Worm (Caenorhabditis elegans) whole organism, young adult: ENCODE measurements around the gene wrm-1.

Experiments used
- B0019.2 ChIP-seq: fragments of 200-800 bp; sonication (Bioruptor generic); conservative IDR thresholded peaks from 2 replicates; pipeline ENCODE4 v1.3.6; 2022; ENCODE audit warnings: missing genetic modification reagents, missing genetic modification characterization, missing compliant biosample characterization
- B0261.1 ChIP-seq: sonication (generic microtip); optimal IDR thresholded peaks from 2 replicates; lab custom pipeline; 2016; ENCODE audit warnings: mild to moderate bottlenecking, missing genetic modification characterization, moderate library complexity, missing compliant biosample characterization
- B0336.3 ChIP-seq: fragments of 200-800 bp; sonication (Bioruptor generic); IDR thresholded peaks from 2 replicates; pipeline ENCODE4 v1.3.6; 2022; ENCODE audit warnings: missing genetic modification characterization, missing compliant biosample characterization
- F52B5.7 ChIP-seq: sonication (generic microtip); optimal IDR thresholded peaks from 2 replicates; lab custom pipeline; 2016; ENCODE audit warnings: mild to moderate bottlenecking, missing genetic modification characterization, missing compliant biosample characterization
- ceh-91 ChIP-seq: fragments of 200-800 bp; sonication (Bioruptor generic); IDR thresholded peaks from 2 replicates; pipeline ENCODE4 v1.3.6; 2022; ENCODE audit warnings: missing genetic modification reagents, missing genetic modification characterization, missing compliant biosample characterization
- chd-7 ChIP-seq: sonication (generic microtip); optimal IDR thresholded peaks from 2 replicates; lab custom pipeline; 2016; ENCODE audit warnings: mild to moderate bottlenecking, missing genetic modification characterization, moderate library complexity, missing compliant biosample characterization
- him-1 ChIP-seq: sonication (generic microtip); optimal IDR thresholded peaks from 2 replicates; lab custom pipeline; 2016; ENCODE audit warnings: missing genotype, missing genetic modification reagents, missing genetic modification characterization, missing compliant biosample characterization
- hlh-12 ChIP-seq: sonication (generic microtip); optimal IDR thresholded peaks from 2 replicates; lab custom pipeline; 2016; ENCODE audit warnings: missing genetic modification characterization, missing compliant biosample characterization
- madf-10 ChIP-seq: sonication (generic microtip); optimal IDR thresholded peaks from 2 replicates; lab custom pipeline; 2016; ENCODE audit warnings: mild to moderate bottlenecking, missing genetic modification characterization, missing compliant biosample characterization
- rcor-1 ChIP-seq: fragments of 200-800 bp; sonication (Bioruptor generic); IDR thresholded peaks from 2 replicates; pipeline ENCODE4 v1.3.6; 2022; ENCODE audit warnings: missing genetic modification reagents, missing genetic modification characterization, missing compliant biosample characterization
- rec-8 ChIP-seq, 2 experiments: sonication (generic microtip); optimal IDR thresholded peaks; 2 replicates each; lab custom pipeline; 2016; ENCODE audit warnings: mild to moderate bottlenecking in 2 of 2, missing genetic modification characterization in 2 of 2, missing genetic modification reagents in 2 of 2, missing genotype in 2 of 2, missing biosample characterization in 1 of 2, missing compliant biosample characterization in 1 of 2, moderate library complexity in 1 of 2
- tlf-1 ChIP-seq: fragments of 200-800 bp; sonication (Bioruptor generic); optimal IDR thresholded peaks from 2 replicates; lab custom pipeline; 2018; ENCODE audit warnings: mild to moderate bottlenecking, missing genetic modification characterization, missing compliant biosample characterization
- unc-130 ChIP-seq: sonication (generic microtip); optimal IDR thresholded peaks from 2 replicates; lab custom pipeline; 2016; ENCODE audit warnings: missing genetic modification reagents, missing genetic modification characterization, missing compliant biosample characterization
- ztf-26 ChIP-seq: sonication (generic microtip); optimal IDR thresholded peaks from 2 replicates; lab custom pipeline; 2017; ENCODE audit warnings: missing genetic modification characterization, missing compliant biosample characterization

- TF ChIP-seq ceh-91 (GFP tag; lab: Robert Waterston, UW) = no peak
- TF ChIP-seq ztf-26 (tag; lab: Kevin White, UChicago) = no peak
- TF ChIP-seq him-1 (tag; lab: Kevin White, UChicago) = no peak
- TF ChIP-seq unc-130 (GFP tag; lab: Kevin White, UChicago) = no peak
- TF ChIP-seq hlh-12 (tag; lab: Kevin White, UChicago) = no peak
- no peak for TF ChIP-seq B0336.3 (GFP tag; lab: Robert Waterston, UW)
- no peak for TF ChIP-seq rec-8 (tag; optimal IDR thresholded peaks at IDR 0.05; lab: Kevin White, UChicago)
- TF ChIP-seq B0019.2 (GFP tag; lab: Robert Waterston, UW) = no peak
- no peak for TF ChIP-seq F52B5.7 (tag; lab: Kevin White, UChicago)
- no peak for TF ChIP-seq tlf-1 (GFP tag; lab: Kevin White, UChicago)
- no peak for TF ChIP-seq chd-7
- TF ChIP-seq rcor-1 (GFP tag; lab: Robert Waterston, UW) = no peak
- TF ChIP-seq B0261.1 (tag; lab: Kevin White, UChicago) = no peak
- TF ChIP-seq madf-10 (tag; lab: Kevin White, UChicago) = no peak
These were observed 21.9 kb downstream of the wrm-1 start, which contains the start of gene B0244.5 for ce11 chrIII:5744579-5744978.
